Worm (Caenorhabditis elegans): ENCODE measurements around the gene F57A8.7.
A peak's percentile ranks its signal among the peaks of the same experiment; 100 is the strongest.

F57A8.7 gene

ce11 chrV:10043234-10043796 lies 32.2 kb upstream of the F57A8.7 start, which contains the start of gene T06E8.8 (continued):
- TF ChIP-seq repo-1 (tag; optimal IDR thresholded peaks at IDR 0.05) (no peak), ets-4 (GFP tag; optimal IDR thresholded peaks at IDR 0.05) (no peak), madf-3 (GFP tag; IDR thresholded peaks at IDR 0.05) (no peak), snpc-1.3 (tag; optimal IDR thresholded peaks at IDR 0.05; ENCODE audit: insufficient read depth) (no peak), bed-2 (GFP tag; IDR thresholded peaks at IDR 0.05) (no peak), bed-1 (GFP tag; IDR thresholded peaks at IDR 0.05) (no peak), lag-1 (GFP tag; IDR thresholded peaks at IDR 0.05) (no peak), tbp1 (GFP tag; optimal IDR thresholded peaks at IDR 0.05) (peak; percentile 24), gei-17 (GFP tag; optimal IDR thresholded peaks at IDR 0.05) (no peak), lsl-1 (GFP tag; optimal IDR thresholded peaks at IDR 0.05) (no peak), egl-44 (GFP tag; IDR thresholded peaks at IDR 0.05) (no peak), lin-40 (tag; optimal IDR thresholded peaks at IDR 0.05) (peak; percentile 77), egl-18 (GFP tag; IDR thresholded peaks at IDR 0.05) (no peak), sdz-38 (tag; optimal IDR thresholded peaks at IDR 0.05) (no peak), lin-35 (GFP tag; optimal IDR thresholded peaks at IDR 0.05) (peak in 1 of 3 experiments; percentile 25)

ce11 chrV:10044735-10045134 lies 30.8 kb upstream of the F57A8.7 start:
- TF ChIP-seq cebp-1 (GFP tag; IDR thresholded peaks at IDR 0.05) (no peak), cebp-1 (tag; optimal IDR thresholded peaks at IDR 0.05) (no peak), K12H6.12 (tag; optimal IDR thresholded peaks at IDR 0.05) (no peak), nhr-179 (tag; optimal IDR thresholded peaks at IDR 0.05) (no peak), F37B4.10 (GFP tag; IDR thresholded peaks at IDR 0.05) (no peak), F49E8.2 (tag; optimal IDR thresholded peaks at IDR 0.05; ENCODE audit: insufficient read depth) (no peak)

- TF ChIP-seq ceh-40 (GFP tag; IDR thresholded peaks at IDR 0.05) (no peak), akir-1 (GFP tag; optimal IDR thresholded peaks at IDR 0.05) (no peak), F22D6.2 (tag; optimal IDR thresholded peaks at IDR 0.05) (no peak), hsf-1 (GFP tag; IDR thresholded peaks at IDR 0.05) (no peak), sdz-38 (tag; optimal IDR thresholded peaks at IDR 0.05) (no peak), bed-1 (GFP tag; IDR thresholded peaks at IDR 0.05) (no peak), unc-62 (GFP tag; optimal IDR thresholded peaks at IDR 0.05) (no peak), B0035.1 (tag; optimal IDR thresholded peaks at IDR 0.05) (no peak), snpc-1.3 (tag; optimal IDR thresholded peaks at IDR 0.05; ENCODE audit: insufficient read depth) (no peak), nfyb-1 (GFP tag; IDR thresholded peaks at IDR 0.05) (0 out of 2 replicates have a peak, but pooled peaks have one; percentile 31), tlf-1 (GFP tag; optimal IDR thresholded peaks at IDR 0.05) (no peak), D2030.7 (GFP tag; IDR thresholded peaks at IDR 0.05) (0 out of 2 replicates have a peak, but pooled peaks have one; percentile 10), ceh-27 (GFP tag; optimal IDR thresholded peaks at IDR 0.05) (peak; percentile 4), lin-54 (GFP tag; optimal IDR thresholded peaks at IDR 0.05) (no peak), nfya-2 (GFP tag; IDR thresholded peaks at IDR 0.05) (no peak), attf-3 (GFP tag; conservative IDR thresholded peaks at IDR 0.05) (no peak; the same call in 1 of the 2 replicates), hlh-26 (GFP tag; conservative IDR thresholded peaks at IDR 0.05) (no peak), madf-10 (tag; optimal IDR thresholded peaks at IDR 0.05) (no peak), chd-7 (tag; optimal IDR thresholded peaks at IDR 0.05) (no peak), gei-17 (GFP tag; optimal IDR thresholded peaks at IDR 0.05) (no peak), pbrm-1 (GFP tag; IDR thresholded peaks at IDR 0.05) (no peak), bed-2 (GFP tag; IDR thresholded peaks at IDR 0.05) (no peak), B0261.1 (tag; optimal IDR thresholded peaks at IDR 0.05) (no peak)
Measured at ce11 chrV:10046503-10046902, 29.0 kb upstream of the F57A8.7 start.
